Fruit fly (Drosophila melanogaster) whole organism, adult: ENCODE data around the gene CG7330.

Experiments
- CG11617 ChIP-seq: fragments of 200-800 bp; sonication (Bioruptor generic); optimal IDR thresholded peaks from 2 replicates; lab custom pipeline; 2017; ENCODE audit warnings: mild to moderate bottlenecking, missing biosample characterization, missing genetic modification reagents, missing genetic modification characterization
- CG12768 ChIP-seq: fragments of 200-800 bp; sonication (Bioruptor generic); optimal IDR thresholded peaks from 2 replicates; lab custom pipeline; 2017; ENCODE audit warnings: missing biosample characterization, missing genetic modification characterization, mild to moderate bottlenecking, moderate library complexity, missing genetic modification reagents
- CG14711 ChIP-seq: fragments of 200-800 bp; sonication (Bioruptor generic); optimal IDR thresholded peaks from 2 replicates; lab custom pipeline; 2018; ENCODE audit warnings: missing biosample characterization, mild to moderate bottlenecking, missing genetic modification characterization, moderate library complexity
- CG1620 ChIP-seq: fragments of 200-800 bp; sonication (Bioruptor generic); optimal IDR thresholded peaks from 2 replicates; lab custom pipeline; 2016; ENCODE audit warnings: missing biosample characterization, missing genetic modification characterization
- CG33017 ChIP-seq: fragments of 200-800 bp; sonication (Bioruptor generic); optimal IDR thresholded peaks from 2 replicates; lab custom pipeline; 2018; ENCODE audit warnings: missing biosample characterization, mild to moderate bottlenecking, missing genetic modification characterization, moderate library complexity
- CG5204 ChIP-seq: fragments of 200-800 bp; sonication (Bioruptor generic); optimal IDR thresholded peaks from 2 replicates; lab custom pipeline; 2016; ENCODE audit warnings: missing biosample characterization, missing genetic modification characterization
- CG7045 ChIP-seq: fragments of 200-800 bp; sonication (Bioruptor generic); optimal IDR thresholded peaks from 2 replicates; lab custom pipeline; 2017; ENCODE audit warnings: missing biosample characterization, mild to moderate bottlenecking, missing genetic modification characterization
- CG7101 ChIP-seq: fragments of 200-800 bp; sonication (Bioruptor generic); optimal IDR thresholded peaks from 2 replicates; lab custom pipeline; 2018; ENCODE audit warnings: missing biosample characterization, mild to moderate bottlenecking, missing genetic modification characterization, moderate library complexity
- Clk ChIP-seq: fragments of 200-800 bp; sonication (Bioruptor generic); optimal IDR thresholded peaks from 2 replicates; lab custom pipeline; 2017; ENCODE audit warnings: missing biosample characterization, missing genetic modification characterization
- Crg-1 ChIP-seq: fragments of 200-800 bp; sonication (Bioruptor generic); optimal IDR thresholded peaks from 2 replicates; lab custom pipeline; 2016; ENCODE audit warnings: missing biosample characterization, missing genetic modification characterization
- Hr96 ChIP-seq: fragments of 200-800 bp; sonication (Bioruptor generic); optimal IDR thresholded peaks from 2 replicates; lab custom pipeline; 2016; ENCODE audit warnings: missing biosample characterization, missing genetic modification characterization
- Mnt ChIP-seq: fragments of 200-800 bp; sonication (Bioruptor generic); optimal IDR thresholded peaks from 2 replicates; lab custom pipeline; 2016; ENCODE audit warnings: missing biosample characterization, mild to moderate bottlenecking, missing genetic modification characterization
- bab1 ChIP-seq: fragments of 200-800 bp; sonication (Bioruptor generic); optimal IDR thresholded peaks from 3 replicates; lab custom pipeline; 2019; ENCODE audit warnings: missing biosample characterization, mild to moderate bottlenecking, missing genetic modification characterization, moderate library complexity
- cic ChIP-seq: fragments of 200-800 bp; sonication (Bioruptor generic); optimal IDR thresholded peaks from 2 replicates; lab custom pipeline; 2017; ENCODE audit warnings: missing biosample characterization, mild to moderate bottlenecking, missing genetic modification characterization, moderate library complexity
- cnc ChIP-seq, 2 experiments: fragments of >200 bp; optimal IDR thresholded peaks; 2 replicates each; lab custom pipeline; 2017
- kay ChIP-seq: fragments of 200-800 bp; sonication (Bioruptor generic); peaks from one replicate; lab custom pipeline; 2016; ENCODE audit warnings: missing biosample characterization, missing genetic modification characterization, borderline replicate concordance
- ovo ChIP-seq: fragments of 200-800 bp; sonication (Bioruptor generic); optimal IDR thresholded peaks from 2 replicates; lab custom pipeline; 2016; ENCODE audit warnings: missing biosample characterization, missing genetic modification characterization
- pad ChIP-seq: fragments of 200-800 bp; sonication (Bioruptor generic); optimal IDR thresholded peaks from 3 replicates; lab custom pipeline; 2017; ENCODE audit warnings: missing biosample characterization, missing genetic modification characterization, mild to moderate bottlenecking, moderate library complexity, missing genetic modification reagents
- tj ChIP-seq: fragments of 200-800 bp; sonication (Bioruptor generic); optimal IDR thresholded peaks from 3 replicates; lab custom pipeline; 2017; ENCODE audit warnings: missing biosample characterization, mild to moderate bottlenecking, missing genetic modification characterization, moderate library complexity
- toe ChIP-seq: fragments of 200-800 bp; sonication (Bioruptor generic); optimal IDR thresholded peaks from 2 replicates; lab custom pipeline; 2016; ENCODE audit warnings: missing biosample characterization, missing genetic modification characterization

The CG7330 gene

dm6 chr3L:18109459-18109863, 39.3 kb upstream of the CG7330 start, which contains the start of the genes Polr3D and mus304:
Gene Polr3D, minus strand, starts transcription at chr3L:18109574.
Gene mus304, plus strand, starts transcription at chr3L:18109814.
- TF ChIP-seq Mnt (GFP tag; lab: Kevin White, UChicago): peak; percentile 50
- TF ChIP-seq CG7045 (GFP tag; lab: Kevin White, UChicago): peak; percentile 3
- TF ChIP-seq CG11617: peak; percentile 7
- TF ChIP-seq CG7101 (tag; lab: Kevin White, UChicago): peak; percentile 21
- peak; percentile 76 for TF ChIP-seq toe (GFP tag; lab: Kevin White, UChicago)
- no peak for TF ChIP-seq Hr96 (GFP tag; lab: Kevin White, UChicago)
- TF ChIP-seq cnc (optimal IDR thresholded peaks at IDR 0.05; lab: Kevin White, UChicago): no peak
- peak; percentile 29 for TF ChIP-seq bab1
- no peak for TF ChIP-seq pad
- peak; percentile 2 for TF ChIP-seq CG14711 (tag; lab: Kevin White, UChicago)
- no peak for TF ChIP-seq cic (GFP tag; lab: Kevin White, UChicago)
- TF ChIP-seq Crg-1 (GFP tag; lab: Kevin White, UChicago): peak; percentile 40
- peak; percentile 29 for TF ChIP-seq CG1620 (GFP tag; lab: Kevin White, UChicago)
- TF ChIP-seq ovo (GFP tag; lab: Kevin White, UChicago): no peak
- TF ChIP-seq Clk (GFP tag; lab: Kevin White, UChicago): no peak
- no peak for TF ChIP-seq tj
- TF ChIP-seq CG5204 (GFP tag; lab: Kevin White, UChicago): no peak

- TF ChIP-seq tj (peak; percentile 2), CG12768 (GFP tag; lab: Kevin White, UChicago) (no peak)
These were observed 36.1 kb upstream of the CG7330 start, which contains the start of the genes CG32195 and CG7341 for dm6 chr3L:18112669-18113068. Gene CG32195, plus strand, starts transcription at chr3L:18112959. Gene CG7341, plus strand, starts transcription at chr3L:18112959.

dm6 chr3L:18114038-18114926, 34.4 kb upstream of the CG7330 start:
- TF ChIP-seq toe (GFP tag; lab: Kevin White, UChicago) (no peak), pad (peak; percentile 37), tj (no peak), CG7045 (GFP tag; lab: Kevin White, UChicago) (no peak), Crg-1 (GFP tag; lab: Kevin White, UChicago) (peak; percentile 52), CG7101 (tag; lab: Kevin White, UChicago) (peak; percentile 52), cic (GFP tag; lab: Kevin White, UChicago) (peak; percentile 60), CG12768 (GFP tag; lab: Kevin White, UChicago) (peak; percentile 64), Hr96 (GFP tag; lab: Kevin White, UChicago) (peak; percentile 13), CG11617 (peak; percentile 75), Mnt (GFP tag; lab: Kevin White, UChicago) (peak; percentile 49), cnc (optimal IDR thresholded peaks at IDR 0.05; lab: Kevin White, UChicago) (peak; percentile 31 to 85), CG14711 (tag; lab: Kevin White, UChicago) (peak; percentile 45), CG33017 (tag; lab: Kevin White, UChicago) (peak; percentile 64), ovo (GFP tag; lab: Kevin White, UChicago) (no peak), bab1 (peak; percentile 79)

dm6 chr3L:18121889-18122288, 26.8 kb upstream of the CG7330 start, which contains the start of gene CG42853:
Gene CG42853, minus strand, starts transcription at chr3L:18121989.
- no peak for TF ChIP-seq tj
- TF ChIP-seq CG12768 (GFP tag; lab: Kevin White, UChicago): no peak
- TF ChIP-seq ovo (GFP tag; lab: Kevin White, UChicago): no peak
- TF ChIP-seq cic (GFP tag; lab: Kevin White, UChicago): no peak
- no peak for TF ChIP-seq Crg-1 (GFP tag; lab: Kevin White, UChicago)
- TF ChIP-seq CG11617: no peak
- no peak for TF ChIP-seq CG33017 (tag; lab: Kevin White, UChicago)
- TF ChIP-seq pad: no peak

- TF ChIP-seq cic (GFP tag; lab: Kevin White, UChicago): no peak
- TF ChIP-seq bab1: no peak
- TF ChIP-seq toe (GFP tag; lab: Kevin White, UChicago): no peak
- no peak for TF ChIP-seq pad
- TF ChIP-seq kay (GFP tag; lab: Kevin White, UChicago): no peak
- TF ChIP-seq Crg-1 (GFP tag; lab: Kevin White, UChicago): no peak
- TF ChIP-seq Clk (GFP tag; lab: Kevin White, UChicago): no peak
- no peak for TF ChIP-seq cnc (optimal IDR thresholded peaks at IDR 0.05; lab: Kevin White, UChicago)
- no peak for TF ChIP-seq CG7101 (tag; lab: Kevin White, UChicago)
- TF ChIP-seq CG1620 (GFP tag; lab: Kevin White, UChicago): no peak
- no peak for TF ChIP-seq CG33017 (tag; lab: Kevin White, UChicago)
- no peak for TF ChIP-seq ovo (GFP tag; lab: Kevin White, UChicago)
These were observed 24.6 kb upstream of the CG7330 start for dm6 chr3L:18124138-18124537.

dm6 chr3L:18132589-18132988, 16.1 kb upstream of the CG7330 start, which contains the start of gene Cyp312a1:
Gene Cyp312a1, minus strand, starts transcription at chr3L:18132689.
- TF ChIP-seq bab1 (no peak), kay (GFP tag; lab: Kevin White, UChicago) (peak; percentile 16), Hr96 (GFP tag; lab: Kevin White, UChicago) (no peak), CG5204 (GFP tag; lab: Kevin White, UChicago) (no peak), CG7045 (GFP tag; lab: Kevin White, UChicago) (no peak), CG33017 (tag; lab: Kevin White, UChicago) (no peak), ovo (GFP tag; lab: Kevin White, UChicago) (no peak), Crg-1 (GFP tag; lab: Kevin White, UChicago) (no peak), cic (GFP tag; lab: Kevin White, UChicago) (no peak)
